Worm (Caenorhabditis elegans): ENCODE measurements around the gene oac-24.

oac-24 gene

DNA sequence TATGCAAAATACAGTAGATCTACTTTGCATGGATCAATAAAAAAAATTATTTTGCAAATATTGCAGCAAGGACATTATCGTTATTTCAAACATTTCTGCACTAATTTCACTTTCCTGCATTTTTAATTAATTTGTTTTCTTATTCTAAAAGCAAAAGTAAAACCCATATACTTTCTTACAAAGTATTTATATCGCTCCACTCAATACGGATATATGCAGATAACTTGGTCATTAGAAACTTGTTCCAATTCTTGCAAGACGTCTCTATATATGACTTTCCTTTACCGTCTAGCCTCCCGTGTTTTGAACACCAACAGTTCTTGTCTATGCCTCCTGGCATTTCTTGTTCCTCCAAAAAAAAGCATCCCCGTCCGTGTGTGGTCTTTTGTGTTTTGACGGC lies at the start of gene oac-24:
TSS of gene oac-24 (plus strand) at position 301 of the 400 bp plus-strand sequence.
- no peak for TF ChIP-seq snpc-4 (tag; optimal IDR thresholded peaks at IDR 0.05)
- TF ChIP-seq efl-1 (optimal IDR thresholded peaks at IDR 0.05): no peak
- TF ChIP-seq efl-1 (GFP tag; optimal IDR thresholded peaks at IDR 0.05 in 1 of 2): peak in 1 of 2 experiments; percentile 62

DNA sequence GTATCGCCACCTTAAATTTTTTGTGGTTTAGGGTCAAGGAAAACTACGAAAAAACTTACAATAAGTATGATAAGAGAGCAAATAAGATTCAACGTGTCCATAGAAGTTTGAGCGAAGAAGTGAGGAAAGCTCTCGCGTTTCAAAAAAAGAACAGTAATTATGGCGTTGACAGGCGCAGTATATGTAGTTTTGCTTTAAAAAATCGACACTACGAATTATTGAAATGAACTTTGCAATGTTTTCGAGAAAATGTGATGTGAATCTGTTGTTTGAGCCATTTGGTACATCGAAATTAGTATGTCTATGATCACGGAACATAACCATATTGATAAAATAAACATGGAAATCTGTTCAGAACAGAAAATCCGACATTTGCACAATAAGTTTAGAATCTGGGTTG lies 48.2 kb upstream of the oac-24 start, which contains the start of gene srx-74:
TSS of gene srx-74 (minus strand) at position 101 of the 400 bp plus-strand sequence.
- TF ChIP-seq zip-4 (GFP tag; optimal IDR thresholded peaks at IDR 0.05) (no peak), vab-15 (tag; optimal IDR thresholded peaks at IDR 0.05) (no peak), ces-1 (GFP tag; optimal IDR thresholded peaks at IDR 0.05) (no peak), ceh-8 (GFP tag; optimal IDR thresholded peaks at IDR 0.05) (no peak)

DNA sequence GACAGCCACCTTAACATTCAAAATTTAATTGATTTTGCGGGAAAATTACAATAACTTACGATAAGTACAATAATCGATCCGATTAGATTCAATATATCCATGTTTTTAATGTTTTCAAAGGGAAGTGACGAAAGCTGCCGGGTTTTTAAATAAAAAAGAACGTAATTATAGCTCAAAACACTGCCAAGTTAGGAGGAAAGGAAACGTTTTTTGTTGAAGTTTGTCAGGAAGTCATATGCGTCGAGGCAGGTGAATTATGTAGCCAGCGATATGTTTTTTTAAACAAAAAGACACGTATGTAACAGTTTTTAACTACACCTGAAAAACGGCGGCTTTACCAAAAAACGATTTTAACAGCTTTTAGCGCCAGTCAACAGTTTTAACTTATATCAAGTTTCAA lies 44.9 kb upstream of the oac-24 start, which contains the start of gene srx-73:
TSS of gene srx-73 (minus strand) at position 101 of the 400 bp plus-strand sequence.
- TF ChIP-seq isw-1 (GFP tag; IDR thresholded peaks at IDR 0.05) (no peak), nhr-71 (tag; optimal IDR thresholded peaks at IDR 0.05) (no peak), ama-1 (optimal IDR thresholded peaks at IDR 0.05) (no peak), swsn-7 (tag; optimal IDR thresholded peaks at IDR 0.05) (no peak)

DNA sequence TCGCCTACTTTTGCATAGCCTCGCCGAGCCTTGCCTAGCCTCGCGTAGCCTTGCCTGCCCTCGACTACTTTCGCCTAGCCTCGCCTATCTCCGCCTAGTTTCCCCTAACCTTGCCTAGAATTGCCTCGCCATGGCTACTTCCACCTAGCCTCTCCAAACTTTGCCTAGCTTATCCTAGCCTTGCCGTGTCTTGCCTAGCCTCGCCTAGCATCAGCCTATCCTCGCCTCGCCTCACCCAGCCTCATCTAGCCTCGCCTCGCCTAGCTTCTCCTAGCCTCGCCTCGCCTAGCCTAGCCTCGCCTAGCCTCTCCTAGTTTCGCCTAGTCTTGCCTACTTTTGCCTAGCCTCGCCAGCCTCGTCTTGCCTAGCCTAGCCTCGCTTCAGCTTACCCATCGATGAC lies 43.5 kb upstream of the oac-24 start:
- TF ChIP-seq mab-9 (GFP tag; IDR thresholded peaks at IDR 0.05) (no peak), ces-1 (GFP tag; optimal IDR thresholded peaks at IDR 0.05) (no peak), sptf-1 (tag; optimal IDR thresholded peaks at IDR 0.05) (no peak), unc-30 (tag; optimal IDR thresholded peaks at IDR 0.05) (no peak), unc-98 (GFP tag; IDR thresholded peaks at IDR 0.05) (no peak), lsy-2 (tag; optimal IDR thresholded peaks at IDR 0.05) (no peak), tlp-1 (tag; optimal IDR thresholded peaks at IDR 0.05) (no peak), pqm-1 (tag; optimal IDR thresholded peaks at IDR 0.05) (no peak), nhr-90 (tag; optimal IDR thresholded peaks at IDR 0.05; ENCODE audit: poor library complexity) (no peak), C04F5.9 (tag; optimal IDR thresholded peaks at IDR 0.05) (no peak), grh-1 (GFP tag; IDR thresholded peaks at IDR 0.05) (no peak), nhr-11 (tag; optimal IDR thresholded peaks at IDR 0.05) (no peak)

DNA sequence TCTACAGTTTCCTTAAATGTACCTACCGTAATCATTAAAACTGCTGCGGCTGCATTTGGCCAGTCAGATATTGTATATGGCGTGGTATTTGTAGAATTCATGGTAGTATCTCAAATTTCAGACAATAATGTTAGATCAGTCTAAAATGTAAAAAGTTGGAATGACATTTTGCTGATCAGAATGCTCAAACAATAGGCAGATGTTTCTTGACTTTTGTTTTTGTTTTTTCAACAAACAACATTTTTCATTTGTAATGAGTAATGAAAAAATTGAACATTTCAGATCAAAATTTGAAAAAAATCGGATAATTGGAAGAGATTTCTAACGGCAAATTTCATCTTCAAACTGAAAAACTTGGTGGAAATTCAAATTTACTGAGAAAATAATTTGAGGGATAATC lies 41.9 kb upstream of the oac-24 start, which contains the start of gene srx-77:
TSS of gene srx-77 (minus strand) at position 101 of the 400 bp plus-strand sequence.
- no peak for TF ChIP-seq nhr-84 (tag; optimal IDR thresholded peaks at IDR 0.05)
- TF ChIP-seq nhr-71 (tag; optimal IDR thresholded peaks at IDR 0.05): no peak
- TF ChIP-seq nhr-28 (tag; optimal IDR thresholded peaks at IDR 0.05): no peak
- no peak for TF ChIP-seq pag-3 (tag; optimal IDR thresholded peaks at IDR 0.05; ENCODE audit: borderline replicate concordance, insufficient read depth)
- TF ChIP-seq ceh-63 (GFP tag; optimal IDR thresholded peaks at IDR 0.05): no peak
- TF ChIP-seq mab-9 (GFP tag; IDR thresholded peaks at IDR 0.05): no peak
- no peak for TF ChIP-seq unc-98 (GFP tag; IDR thresholded peaks at IDR 0.05)
- TF ChIP-seq ceh-82 (tag; optimal IDR thresholded peaks at IDR 0.05): no peak
- no peak for TF ChIP-seq dsc-1 (tag; optimal IDR thresholded peaks at IDR 0.05)
- no peak for TF ChIP-seq nhr-77 (tag; optimal IDR thresholded peaks at IDR 0.05)
- TF ChIP-seq irx-1 (tag; optimal IDR thresholded peaks at IDR 0.05): no peak
- TF ChIP-seq hlh-17 (GFP tag; optimal IDR thresholded peaks at IDR 0.05; ENCODE audit: borderline replicate concordance): no peak
- TF ChIP-seq mef-2 (tag; optimal IDR thresholded peaks at IDR 0.05): no peak
- no peak for TF ChIP-seq unc-30 (tag; optimal IDR thresholded peaks at IDR 0.05)
- no peak for TF ChIP-seq F16B12.6 (tag; optimal IDR thresholded peaks at IDR 0.05)
- TF ChIP-seq efl-3 (GFP tag; optimal IDR thresholded peaks at IDR 0.05): no peak
- TF ChIP-seq fos-1 (tag; optimal IDR thresholded peaks at IDR 0.05): no peak
- TF ChIP-seq vab-15 (tag; optimal IDR thresholded peaks at IDR 0.05): no peak
- no peak for TF ChIP-seq Y116A8C.19 (tag; optimal IDR thresholded peaks at IDR 0.05; ENCODE audit: borderline replicate concordance)
- TF ChIP-seq dpl-1 (GFP tag; optimal IDR thresholded peaks at IDR 0.05): no peak

Data from whole organism, L1 larva.